Fruit fly (Drosophila melanogaster): Measurements from ENCODE around the gene scu.

dm6 chrX:18106686-18107085 lies 15.6 kb downstream of the scu start:
- TF ChIP-seq kay (GFP tag; ENCODE audit: borderline replicate concordance) (no peak), tj (GFP tag; optimal IDR thresholded peaks at IDR 0.05) (no peak), CG7045 (GFP tag; optimal IDR thresholded peaks at IDR 0.05) (no peak), CG5204 (GFP tag; optimal IDR thresholded peaks at IDR 0.05) (no peak), Crg-1 (GFP tag; optimal IDR thresholded peaks at IDR 0.05) (no peak)

Measured in whole organism, adult.